Worm (Caenorhabditis elegans) whole organism, early embryonic: ENCODE data around the gene R02F2.7.
A peak's percentile ranks its signal among the peaks of the same experiment; 100 is the strongest.

Experiments used
- B0310.2 ChIP-seq: sonication (generic microtip); optimal IDR thresholded peaks from 2 replicates; lab custom pipeline; 2016; ENCODE audit warnings: mild to moderate bottlenecking, missing genetic modification characterization, missing compliant biosample characterization
- F13C5.2 ChIP-seq: sonication (generic microtip); optimal IDR thresholded peaks from 2 replicates; lab custom pipeline; 2017; ENCODE audit warnings: mild to moderate bottlenecking, missing genetic modification characterization, inconsistent platforms, missing compliant biosample characterization
- aly-1 ChIP-seq: sonication (generic microtip); optimal IDR thresholded peaks from 2 replicates; lab custom pipeline; 2016; ENCODE audit warnings: missing genetic modification characterization, missing compliant biosample characterization
- ama-1 ChIP-seq: fragments of 150-350 bp; optimal IDR thresholded peaks from 2 replicates; lab custom pipeline; 2014
- ceh-13 ChIP-seq: fragments of 200-800 bp; sonication (Bioruptor generic); optimal IDR thresholded peaks from 2 replicates; lab custom pipeline; 2018; ENCODE audit warnings: mild to moderate bottlenecking, missing genetic modification characterization, missing compliant biosample characterization
- ceh-36 ChIP-seq: sonication (generic microtip); optimal IDR thresholded peaks from 2 replicates; lab custom pipeline; 2016; ENCODE audit warnings: missing genetic modification characterization, inconsistent platforms, missing compliant biosample characterization
- ets-7 ChIP-seq: sonication (generic microtip); optimal IDR thresholded peaks from 2 replicates; lab custom pipeline; 2016; ENCODE audit warnings: missing genotype, missing genetic modification characterization, missing compliant biosample characterization
- flt-1 ChIP-seq: fragments of 200-800 bp; sonication (Bioruptor generic); IDR thresholded peaks from 2 replicates; pipeline ENCODE4 v1.3.6; 2022; ENCODE audit warnings: missing genetic modification characterization, missing compliant biosample characterization
- hmbx-1 ChIP-seq: sonication (generic microtip); optimal IDR thresholded peaks from 2 replicates; lab custom pipeline; 2016; ENCODE audit warnings: mild to moderate bottlenecking, missing genetic modification characterization, missing compliant biosample characterization
- hmg-4 ChIP-seq: fragments of 200-800 bp; sonication (Bioruptor generic); optimal IDR thresholded peaks from 2 replicates; lab custom pipeline; 2018; ENCODE audit warnings: mild to moderate bottlenecking, missing genetic modification characterization, missing compliant biosample characterization
- hnd-1 ChIP-seq: sonication (generic microtip); optimal IDR thresholded peaks from 2 replicates; lab custom pipeline; 2016; ENCODE audit warnings: missing genetic modification characterization, missing compliant biosample characterization
- pes-1 ChIP-seq: fragments of 200-800 bp; sonication (Bioruptor generic); IDR thresholded peaks from 2 replicates; pipeline ENCODE4 v1.3.6; 2022; ENCODE audit warnings: missing genetic modification reagents, missing genetic modification characterization, missing compliant biosample characterization
- scrt-1 ChIP-seq: fragments of 200-800 bp; sonication (Bioruptor generic); IDR thresholded peaks from 2 replicates; pipeline ENCODE4 v1.3.6; 2022; ENCODE audit warnings: missing genetic modification characterization, missing compliant biosample characterization
- sea-1 ChIP-seq: fragments of 200-800 bp; sonication (Bioruptor generic); conservative IDR thresholded peaks from 2 replicates; pipeline ENCODE4 v1.3.6; 2022; ENCODE audit warnings: missing genetic modification characterization, missing compliant biosample characterization
- tbx-11 ChIP-seq: fragments of 200-800 bp; sonication (Bioruptor generic); IDR thresholded peaks from 2 replicates; pipeline ENCODE4 v1.3.6; 2022; ENCODE audit warnings: missing genetic modification characterization, missing compliant biosample characterization
- tbx-37 ChIP-seq: fragments of 200-800 bp; sonication (Bioruptor generic); conservative IDR thresholded peaks from 2 replicates; pipeline ENCODE4 v1.3.6; 2022; ENCODE audit warnings: missing genetic modification reagents, missing genetic modification characterization, missing compliant biosample characterization
- tra-4 ChIP-seq: sonication (generic microtip); optimal IDR thresholded peaks from 2 replicates; lab custom pipeline; 2017; ENCODE audit warnings: missing genetic modification characterization, missing compliant biosample characterization

Gene R02F2.7

DNA sequence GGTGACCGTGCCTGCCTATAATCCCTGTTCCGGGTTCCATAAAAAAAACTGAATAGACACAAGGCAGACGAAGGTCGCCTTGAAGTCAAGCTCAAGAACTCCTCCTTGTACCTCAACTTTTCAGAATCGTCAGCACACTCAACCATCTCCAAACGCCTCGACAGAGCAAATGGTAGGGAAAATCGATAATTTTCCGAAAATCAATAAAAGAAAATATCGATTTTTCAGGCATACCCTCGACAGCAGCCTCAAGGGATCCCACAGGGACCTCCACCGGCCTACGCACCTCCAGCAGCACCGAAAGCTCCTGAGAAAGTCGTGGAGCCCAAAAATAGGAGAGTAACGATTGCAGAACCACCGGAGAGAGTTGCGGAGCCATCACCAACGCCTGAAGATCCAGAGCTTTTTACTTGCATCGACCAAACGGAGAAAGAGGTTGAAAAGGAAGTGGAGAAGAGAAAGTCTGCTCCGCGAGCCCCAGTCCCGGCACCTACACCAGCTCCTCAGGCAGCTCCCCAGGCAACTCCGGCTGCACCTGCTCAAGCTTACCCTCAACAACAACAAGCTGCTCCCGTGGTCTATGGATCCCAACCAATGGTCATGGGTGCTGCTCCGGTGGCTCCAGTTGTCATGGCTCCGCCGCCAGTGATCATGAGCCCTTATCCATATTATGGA lies 3.9 kb downstream of the R02F2.7 start:
- TF ChIP-seq pes-1 (GFP tag; lab: Robert Waterston, UW): no peak
- TF ChIP-seq tbx-11 (GFP tag; lab: Robert Waterston, UW): 0 out of 2 replicates have a peak, but pooled peaks have one; percentile 7

- TF ChIP-seq B0310.2 (tag; lab: Kevin White, UChicago): no peak
- TF ChIP-seq sea-1: no peak
- TF ChIP-seq ceh-36 (tag; lab: Kevin White, UChicago): no peak
- no peak for TF ChIP-seq ceh-13 (GFP tag; lab: Kevin White, UChicago)
- TF ChIP-seq tra-4: no peak
- TF ChIP-seq hmbx-1 (tag; lab: Kevin White, UChicago): no peak
- no peak for TF ChIP-seq ama-1 (lab: Kevin White, UChicago)
- TF ChIP-seq hmg-4: no peak
- no peak for TF ChIP-seq F13C5.2 (tag; lab: Kevin White, UChicago)
- no peak for TF ChIP-seq pes-1 (GFP tag; lab: Robert Waterston, UW)
- no peak for TF ChIP-seq hnd-1
- no peak for TF ChIP-seq tbx-11 (GFP tag; lab: Robert Waterston, UW)
- TF ChIP-seq flt-1 (GFP tag; lab: Robert Waterston, UW): no peak
- TF ChIP-seq aly-1 (tag; lab: Kevin White, UChicago): no peak
- no peak for TF ChIP-seq scrt-1 (GFP tag; lab: Robert Waterston, UW)
- no peak for TF ChIP-seq tbx-37
- TF ChIP-seq ets-7 (tag; lab: Kevin White, UChicago): no peak
Measured at ce11 chrIII:5478824-5479368, 4.7 kb downstream of the R02F2.7 start, which contains the start of the genes R02F2.6 and R02F2.5. Gene R02F2.6, minus strand, starts transcription at chrIII:5478924. Gene R02F2.5, plus strand, starts transcription at chrIII:5479318.

ce11 chrIII:5478011-5478410 lies 5.6 kb downstream of the R02F2.7 start, which contains the start of gene R02F2.10:
Gene R02F2.10, plus strand, starts transcription at chrIII:5478311.
- TF ChIP-seq tra-4 (no peak), ceh-36 (tag; lab: Kevin White, UChicago) (no peak)

ce11 chrIII:5474176-5474575 lies 9.4 kb downstream of the R02F2.7 start, which contains the start of gene lon-1:
Gene lon-1, plus strand, starts transcription at chrIII:5474476.
- TF ChIP-seq ets-7 (tag; lab: Kevin White, UChicago): no peak
- TF ChIP-seq F13C5.2 (tag; lab: Kevin White, UChicago): no peak
- no peak for TF ChIP-seq pes-1 (GFP tag; lab: Robert Waterston, UW)
- TF ChIP-seq scrt-1 (GFP tag; lab: Robert Waterston, UW): no peak
- no peak for TF ChIP-seq B0310.2 (tag; lab: Kevin White, UChicago)
- no peak for TF ChIP-seq hmg-4
- no peak for TF ChIP-seq flt-1 (GFP tag; lab: Robert Waterston, UW)
- no peak for TF ChIP-seq hnd-1
- no peak for TF ChIP-seq tbx-37
- no peak for TF ChIP-seq ceh-13 (GFP tag; lab: Kevin White, UChicago)
- no peak for TF ChIP-seq ama-1 (lab: Kevin White, UChicago)
- TF ChIP-seq tbx-11 (GFP tag; lab: Robert Waterston, UW): no peak
- TF ChIP-seq aly-1 (tag; lab: Kevin White, UChicago): no peak
- no peak for TF ChIP-seq ceh-36 (tag; lab: Kevin White, UChicago)
- no peak for TF ChIP-seq sea-1
- no peak for TF ChIP-seq tra-4
- no peak for TF ChIP-seq hmbx-1 (tag; lab: Kevin White, UChicago)

DNA sequence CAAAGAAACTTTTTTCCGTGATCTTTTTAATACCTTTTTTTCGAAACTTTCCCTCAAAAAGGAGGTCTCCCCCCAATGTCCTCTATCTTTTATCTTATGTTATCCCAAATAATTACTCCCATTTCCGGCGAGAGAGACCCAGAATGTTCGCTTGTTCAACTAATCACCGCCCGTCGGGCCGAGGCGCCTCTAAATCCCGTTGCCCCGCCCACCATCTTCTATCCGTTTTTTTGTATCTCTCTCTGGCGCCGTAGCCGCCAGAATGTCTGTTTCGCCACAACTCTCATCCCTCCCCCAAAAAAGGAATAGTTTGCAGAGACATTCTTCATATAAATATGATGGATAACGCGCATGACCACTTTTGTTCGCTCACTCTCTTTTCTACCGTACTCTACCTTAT lies 10.9 kb downstream of the R02F2.7 start:
- TF ChIP-seq ceh-36 (tag; lab: Kevin White, UChicago): peak; percentile 15
- no peak for TF ChIP-seq flt-1 (GFP tag; lab: Robert Waterston, UW)

DNA sequence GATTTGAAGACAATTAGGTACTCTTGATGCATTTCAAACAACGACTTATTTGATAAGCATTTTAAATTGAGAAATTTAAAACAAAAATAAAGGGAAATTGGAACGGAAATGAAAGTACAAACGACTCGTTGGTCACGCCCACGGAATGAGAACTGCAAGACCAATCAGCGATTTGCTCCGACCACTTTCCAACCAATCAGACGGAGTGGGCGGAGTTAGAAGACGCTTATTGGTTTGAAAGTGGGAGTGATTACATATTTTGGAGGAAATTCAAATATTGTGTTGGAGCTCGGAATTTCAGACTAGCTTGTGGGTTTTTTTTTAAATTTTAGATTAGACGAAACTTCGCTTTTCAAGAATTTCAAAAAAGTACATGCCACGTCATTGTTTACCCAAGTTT lies 14.5 kb downstream of the R02F2.7 start:
- TF ChIP-seq tbx-11 (GFP tag; lab: Robert Waterston, UW): no peak
- TF ChIP-seq F13C5.2 (tag; lab: Kevin White, UChicago): no peak
- TF ChIP-seq hnd-1: no peak
- TF ChIP-seq ama-1 (lab: Kevin White, UChicago): no peak
- no peak for TF ChIP-seq B0310.2 (tag; lab: Kevin White, UChicago)
- TF ChIP-seq tbx-37: no peak
- TF ChIP-seq hmbx-1 (tag; lab: Kevin White, UChicago): no peak
- no peak for TF ChIP-seq ceh-36 (tag; lab: Kevin White, UChicago)
- TF ChIP-seq flt-1 (GFP tag; lab: Robert Waterston, UW): no peak
- no peak for TF ChIP-seq sea-1
- no peak for TF ChIP-seq scrt-1 (GFP tag; lab: Robert Waterston, UW)
- no peak for TF ChIP-seq ets-7 (tag; lab: Kevin White, UChicago)
- no peak for TF ChIP-seq hmg-4
- no peak for TF ChIP-seq pes-1 (GFP tag; lab: Robert Waterston, UW)
- no peak for TF ChIP-seq aly-1 (tag; lab: Kevin White, UChicago)
- no peak for TF ChIP-seq ceh-13 (GFP tag; lab: Kevin White, UChicago)
- TF ChIP-seq tra-4: no peak

DNA sequence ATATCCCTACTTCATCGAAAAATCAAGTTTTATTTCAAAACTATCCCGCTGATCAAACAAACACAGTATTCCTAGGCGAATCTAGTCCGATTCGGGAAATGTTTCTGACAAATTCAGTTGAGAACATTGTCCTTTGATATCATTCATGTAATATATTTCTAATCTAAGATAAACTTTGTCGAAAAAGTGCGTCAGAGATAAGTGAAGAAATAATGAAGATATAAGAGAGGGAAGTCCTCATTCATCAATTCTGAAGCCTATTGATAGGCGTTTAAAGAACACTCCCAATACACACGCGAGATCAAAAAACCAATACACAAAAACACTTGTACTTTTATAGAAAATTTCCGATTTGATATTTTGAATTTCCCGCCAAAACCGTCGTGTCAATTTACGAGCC lies 18.7 kb downstream of the R02F2.7 start:
- TF ChIP-seq B0310.2 (tag; lab: Kevin White, UChicago) (no peak), tra-4 (no peak), tbx-11 (GFP tag; lab: Robert Waterston, UW) (no peak), ama-1 (lab: Kevin White, UChicago) (no peak), scrt-1 (GFP tag; lab: Robert Waterston, UW) (no peak)

ce11 chrIII:5464077-5464476 lies 19.5 kb downstream of the R02F2.7 start, which contains the start of gene F48E8.2:
Gene F48E8.2, plus strand, starts transcription at chrIII:5464377.
- TF ChIP-seq pes-1 (GFP tag; lab: Robert Waterston, UW): no peak
- no peak for TF ChIP-seq aly-1 (tag; lab: Kevin White, UChicago)
- TF ChIP-seq flt-1 (GFP tag; lab: Robert Waterston, UW): no peak
- no peak for TF ChIP-seq scrt-1 (GFP tag; lab: Robert Waterston, UW)
- TF ChIP-seq ceh-36 (tag; lab: Kevin White, UChicago): no peak
- no peak for TF ChIP-seq F13C5.2 (tag; lab: Kevin White, UChicago)
- TF ChIP-seq ceh-13 (GFP tag; lab: Kevin White, UChicago): no peak
- no peak for TF ChIP-seq ama-1 (lab: Kevin White, UChicago)
- TF ChIP-seq tbx-37: no peak
- no peak for TF ChIP-seq hmg-4
- TF ChIP-seq ets-7 (tag; lab: Kevin White, UChicago): no peak
